Worm (Caenorhabditis elegans): Measurements from ENCODE around the gene sna-3.

DNA sequence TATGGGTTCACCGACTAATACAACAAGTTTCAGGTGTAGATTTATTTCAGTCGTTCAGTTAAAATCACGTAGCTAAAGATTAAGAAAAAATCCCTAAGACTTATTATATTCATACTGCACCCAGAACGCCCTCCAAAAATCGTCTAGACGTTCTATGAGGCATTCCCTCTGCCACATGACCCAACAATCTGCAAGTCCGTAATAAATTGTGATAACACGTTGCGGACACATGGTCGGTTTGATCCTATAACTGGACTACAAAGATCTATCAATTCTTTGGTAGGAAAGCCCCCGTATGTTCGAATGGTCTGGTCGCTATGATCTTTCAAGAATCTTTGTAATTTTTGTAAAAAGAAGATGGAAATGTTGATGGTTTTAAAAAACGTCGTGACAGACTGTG lies 9.9 kb upstream of the sna-3 start:
- TF ChIP-seq pes-1 (GFP tag; IDR thresholded peaks at IDR 0.05) (no peak), ama-1 (optimal IDR thresholded peaks at IDR 0.05) (no peak), tbx-11 (GFP tag; IDR thresholded peaks at IDR 0.05) (no peak), hnd-1 (tag; optimal IDR thresholded peaks at IDR 0.05) (no peak), scrt-1 (GFP tag; IDR thresholded peaks at IDR 0.05) (no peak), tra-4 (tag; optimal IDR thresholded peaks at IDR 0.05) (no peak), hmg-4 (GFP tag; optimal IDR thresholded peaks at IDR 0.05) (no peak), ceh-13 (GFP tag; optimal IDR thresholded peaks at IDR 0.05) (no peak), aly-1 (tag; optimal IDR thresholded peaks at IDR 0.05) (no peak), F13C5.2 (tag; optimal IDR thresholded peaks at IDR 0.05) (no peak), B0310.2 (tag; optimal IDR thresholded peaks at IDR 0.05) (no peak), tbx-37 (GFP tag; conservative IDR thresholded peaks at IDR 0.05) (no peak), sea-1 (GFP tag; conservative IDR thresholded peaks at IDR 0.05) (no peak)
